Worm (Caenorhabditis elegans): Measurements from ENCODE around the gene T24A6.1.
"Not testable (repeated sequence)": the region's sequence is repeated elsewhere in the genome, so short reads cannot be mapped to it uniquely, and the experiment has no call there.

ce11 chrV:3562824-3563223 is 4.0 kb downstream of the T24A6.1 start, which contains the start of gene T24A6.16:
- not testable (repeated sequence) for TF ChIP-seq flt-1 (GFP tag; IDR thresholded peaks at IDR 0.05); F13C5.2 (tag; optimal IDR thresholded peaks at IDR 0.05); scrt-1 (GFP tag; IDR thresholded peaks at IDR 0.05); ama-1 (optimal IDR thresholded peaks at IDR 0.05)

Measured in whole organism, early embryonic.